Fruit fly (Drosophila melanogaster) whole organism, embryonic: ENCODE results near the gene Atx2.
A peak's percentile ranks its signal among the peaks of the same experiment; 100 is the strongest.

Source experiments
- CG10565 ChIP-seq: fragments of 200-800 bp; sonication (Bioruptor generic); optimal IDR thresholded peaks from 3 replicates; lab custom pipeline; 2016; ENCODE audit warnings: missing biosample characterization, mild to moderate bottlenecking, missing genetic modification characterization
- CG11247 ChIP-seq: fragments of 200-800 bp; sonication (Bioruptor generic); IDR thresholded peaks from 2 replicates; pipeline ENCODE4 v1.3.6; 2022; ENCODE audit warnings: missing biosample characterization, missing genetic modification characterization
- CG13424 ChIP-seq: fragments of 200-800 bp; sonication (Bioruptor generic); optimal IDR thresholded peaks from 2 replicates; lab custom pipeline; 2019; ENCODE audit warnings: missing biosample characterization, mild to moderate bottlenecking, missing genetic modification characterization, moderate library complexity
- CG13775 ChIP-seq: fragments of 200-800 bp; sonication (Bioruptor generic); optimal IDR thresholded peaks from 3 replicates; lab custom pipeline; 2017; ENCODE audit warnings: missing biosample characterization, mild to moderate bottlenecking, missing genetic modification characterization
- CG14860 ChIP-seq: fragments of 200-800 bp; sonication (Bioruptor generic); IDR thresholded peaks from 3 replicates; pipeline ENCODE4 v1.3.6; 2022; ENCODE audit warnings: missing biosample characterization, missing genetic modification characterization; ENCODE audit not compliant: partially characterized antibody
- CG16815 ChIP-seq: fragments of 200-800 bp; sonication (Bioruptor generic); optimal IDR thresholded peaks from 3 replicates; lab custom pipeline; 2017; ENCODE audit warnings: missing biosample characterization, mild to moderate bottlenecking, missing genetic modification characterization
- CG17612 ChIP-seq: fragments of 200-800 bp; sonication (Bioruptor generic); IDR thresholded peaks from 2 replicates; pipeline ENCODE4 v1.3.6; 2022; ENCODE audit warnings: missing biosample characterization, missing genetic modification characterization
- CG17829 ChIP-seq: fragments of 200-800 bp; optimal IDR thresholded peaks from 2 replicates; lab custom pipeline; 2019; ENCODE audit warnings: missing biosample characterization, mild to moderate bottlenecking, missing genetic modification characterization, moderate library complexity
- CG18619 ChIP-seq: fragments of 200-800 bp; sonication (Bioruptor generic); optimal IDR thresholded peaks from 3 replicates; lab custom pipeline; 2017; ENCODE audit warnings: missing biosample characterization, mild to moderate bottlenecking, missing genetic modification characterization
- CG2116 ChIP-seq: fragments of 200-800 bp; sonication (Bioruptor generic); optimal IDR thresholded peaks from 3 replicates; lab custom pipeline; 2018; ENCODE audit warnings: missing biosample characterization, mild to moderate bottlenecking, missing genetic modification characterization
- CG30431 ChIP-seq: fragments of 200-800 bp; sonication (Bioruptor generic); optimal IDR thresholded peaks from 2 replicates; lab custom pipeline; 2017; ENCODE audit warnings: missing biosample characterization, missing genetic modification characterization
- CG3847 ChIP-seq: fragments of 200-800 bp; sonication (Bioruptor generic); IDR thresholded peaks from 2 replicates; pipeline ENCODE4 v1.3.6; 2022; ENCODE audit warnings: missing biosample characterization, missing genetic modification characterization
- CG42726 ChIP-seq: fragments of 200-800 bp; sonication (Bioruptor generic); IDR thresholded peaks from 2 replicates; pipeline ENCODE4 v1.3.6; 2022; ENCODE audit warnings: missing biosample characterization, missing genetic modification characterization; ENCODE audit not compliant: partially characterized antibody
- CG6654 ChIP-seq: fragments of 200-800 bp; sonication (Bioruptor generic); optimal IDR thresholded peaks from 2 replicates; lab custom pipeline; 2017; ENCODE audit warnings: missing biosample characterization, mild to moderate bottlenecking, missing genetic modification characterization
- CG6683 ChIP-seq: fragments of 200-800 bp; sonication (Bioruptor generic); optimal IDR thresholded peaks from 2 replicates; lab custom pipeline; 2017; ENCODE audit warnings: missing biosample characterization, mild to moderate bottlenecking, missing genetic modification characterization, missing genetic modification reagents
- CG7839 ChIP-seq: fragments of 200-800 bp; sonication (Bioruptor generic); optimal IDR thresholded peaks from 3 replicates; lab custom pipeline; 2018; ENCODE audit warnings: missing biosample characterization, mild to moderate bottlenecking, missing genetic modification characterization, moderate library complexity
- CG7928 ChIP-seq: fragments of 200-800 bp; sonication (Bioruptor generic); optimal IDR thresholded peaks from 2 replicates; lab custom pipeline; 2017; ENCODE audit warnings: missing biosample characterization, mild to moderate bottlenecking, missing genetic modification characterization
- CG7987 ChIP-seq: fragments of 200-800 bp; sonication (Bioruptor generic); optimal IDR thresholded peaks from 2 replicates; lab custom pipeline; 2018; ENCODE audit warnings: missing biosample characterization, mild to moderate bottlenecking, missing genetic modification characterization, moderate library complexity
- CG8765 ChIP-seq: fragments of 200-800 bp; sonication (Bioruptor generic); IDR thresholded peaks from 2 replicates; pipeline ENCODE4 v1.3.6; 2022; ENCODE audit warnings: missing biosample characterization, missing genetic modification characterization
- CG9437 ChIP-seq: fragments of 200-800 bp; sonication (Bioruptor generic); optimal IDR thresholded peaks from 2 replicates; lab custom pipeline; 2018; ENCODE audit warnings: missing biosample characterization, mild to moderate bottlenecking, missing genetic modification characterization
- CG9797 ChIP-seq: fragments of 200-800 bp; sonication (Bioruptor generic); optimal IDR thresholded peaks from 3 replicates; lab custom pipeline; 2018; ENCODE audit warnings: missing biosample characterization, mild to moderate bottlenecking, missing genetic modification characterization
- CG9876 ChIP-seq: fragments of 200-800 bp; sonication (Bioruptor generic); optimal IDR thresholded peaks from 2 replicates; lab custom pipeline; 2016; ENCODE audit warnings: missing biosample characterization, missing genetic modification characterization
- D19A ChIP-seq: fragments of 200-800 bp; optimal IDR thresholded peaks from 3 replicates; lab custom pipeline; 2019; ENCODE audit warnings: missing biosample characterization, mild to moderate bottlenecking, missing genetic modification characterization, moderate library complexity
- Dad ChIP-seq: fragments of 200-800 bp; sonication (Bioruptor generic); optimal IDR thresholded peaks from 3 replicates; lab custom pipeline; 2016; ENCODE audit warnings: missing biosample characterization, missing genetic modification characterization
- Dbx ChIP-seq: fragments of 200-800 bp; sonication (Bioruptor generic); IDR thresholded peaks from 3 replicates; pipeline ENCODE4 v1.3.6; 2022; ENCODE audit warnings: missing biosample characterization, missing genetic modification characterization
- HHEX ChIP-seq: fragments of 200-800 bp; sonication (Bioruptor generic); optimal IDR thresholded peaks from 3 replicates; lab custom pipeline; 2017; ENCODE audit warnings: missing biosample characterization, mild to moderate bottlenecking, missing genetic modification characterization, missing genetic modification reagents
- HLHmδ ChIP-seq: fragments of 200-800 bp; sonication (Bioruptor generic); optimal IDR thresholded peaks from 2 replicates; lab custom pipeline; 2018; ENCODE audit warnings: missing biosample characterization, mild to moderate bottlenecking, missing genetic modification characterization, moderate library complexity
- Hey ChIP-seq: fragments of 200-800 bp; sonication (Bioruptor generic); optimal IDR thresholded peaks from 3 replicates; lab custom pipeline; 2018; ENCODE audit warnings: missing biosample characterization, mild to moderate bottlenecking, missing genetic modification characterization
- Jarid2 ChIP-seq: fragments of 200-800 bp; sonication (Bioruptor generic); optimal IDR thresholded peaks from 3 replicates; lab custom pipeline; 2017; ENCODE audit warnings: mild to moderate bottlenecking, missing biosample characterization, missing genetic modification reagents, missing genetic modification characterization
- Lpt ChIP-seq: fragments of >200 bp; optimal IDR thresholded peaks from 2 replicates; lab custom pipeline; 2018; ENCODE audit warnings: missing biosample characterization, missing genetic modification characterization
- MBD-R2 ChIP-seq: fragments of 200-800 bp; sonication (Bioruptor generic); IDR thresholded peaks from 2 replicates; pipeline ENCODE4 v1.3.6; 2022; ENCODE audit warnings: missing biosample characterization, missing genetic modification characterization
- NC2β ChIP-seq: fragments of 200-800 bp; sonication (Bioruptor generic); optimal IDR thresholded peaks from 2 replicates; lab custom pipeline; 2016; ENCODE audit warnings: missing biosample characterization, missing genetic modification characterization
- Optix ChIP-seq: fragments of 200-800 bp; sonication (Bioruptor generic); IDR thresholded peaks from 3 replicates; pipeline ENCODE4 v1.3.6; 2022; ENCODE audit warnings: missing biosample characterization, missing genetic modification characterization
- Pdp1 ChIP-seq, 2 experiments: fragments of 200-800 bp; sonication (Bioruptor generic); optimal IDR thresholded peaks; 3 replicates each; lab custom pipeline; 2016; ENCODE audit warnings: missing biosample characterization in 2 of 2, missing genetic modification characterization in 2 of 2, mild to moderate bottlenecking in 1 of 2, moderate library complexity in 1 of 2
- cas ChIP-seq: fragments of 200-800 bp; sonication (Bioruptor generic); IDR thresholded peaks from 2 replicates; pipeline ENCODE4 v1.3.6; 2022; ENCODE audit warnings: missing biosample characterization, missing genetic modification characterization
- cato ChIP-seq: fragments of 200-800 bp; sonication (Bioruptor generic); optimal IDR thresholded peaks from 2 replicates; lab custom pipeline; 2016; ENCODE audit warnings: missing biosample characterization, missing genetic modification characterization, borderline replicate concordance
- chn ChIP-seq: fragments of 200-800 bp; sonication (Bioruptor generic); optimal IDR thresholded peaks from 2 replicates; lab custom pipeline; 2016; ENCODE audit warnings: missing biosample characterization, missing genetic modification characterization
- crc ChIP-seq: fragments of 200-800 bp; sonication (Bioruptor generic); optimal IDR thresholded peaks from 2 replicates; lab custom pipeline; 2016; ENCODE audit warnings: missing biosample characterization, missing genetic modification characterization
- crol ChIP-seq: fragments of 200-800 bp; sonication (Bioruptor generic); IDR thresholded peaks from 2 replicates; pipeline ENCODE4 v1.3.6; 2022; ENCODE audit warnings: missing biosample characterization, missing genetic modification characterization
- dm ChIP-seq: fragments of 200-800 bp; sonication (Bioruptor generic); optimal IDR thresholded peaks from 3 replicates; lab custom pipeline; 2016; ENCODE audit warnings: missing biosample characterization, missing genetic modification characterization
- gro ChIP-seq: fragments of 200-800 bp; sonication (Bioruptor generic); optimal IDR thresholded peaks from 2 replicates; lab custom pipeline; 2016; ENCODE audit warnings: missing biosample characterization, missing genetic modification characterization
- knrl ChIP-seq: fragments of 200-800 bp; sonication (Bioruptor generic); IDR thresholded peaks from 3 replicates; pipeline ENCODE4 v1.3.6; 2022; ENCODE audit warnings: missing biosample characterization, missing genetic modification characterization; ENCODE audit not compliant: partially characterized antibody
- pb ChIP-seq: fragments of 200-800 bp; sonication (Bioruptor generic); optimal IDR thresholded peaks from 3 replicates; lab custom pipeline; 2016; ENCODE audit warnings: missing biosample characterization, missing genetic modification characterization
- sc ChIP-seq, 3 experiments: fragments of >200 bp in 2 of 3; fragments of 200-800 bp in 1 of 3; sonication (Bioruptor generic) in 1 of 3; optimal IDR thresholded peaks; 2 replicates in 2 of 3; 3 replicates in 1 of 3; lab custom pipeline; 2017; ENCODE audit warnings: mild to moderate bottlenecking in 1 of 3, missing biosample characterization in 1 of 3, missing genetic modification characterization in 1 of 3, missing genetic modification reagents in 1 of 3
- trh ChIP-seq: fragments of 200-800 bp; sonication (Bioruptor generic); optimal IDR thresholded peaks from 2 replicates; lab custom pipeline; 2016; ENCODE audit warnings: missing biosample characterization, missing genetic modification characterization

Gene Atx2

DNA sequence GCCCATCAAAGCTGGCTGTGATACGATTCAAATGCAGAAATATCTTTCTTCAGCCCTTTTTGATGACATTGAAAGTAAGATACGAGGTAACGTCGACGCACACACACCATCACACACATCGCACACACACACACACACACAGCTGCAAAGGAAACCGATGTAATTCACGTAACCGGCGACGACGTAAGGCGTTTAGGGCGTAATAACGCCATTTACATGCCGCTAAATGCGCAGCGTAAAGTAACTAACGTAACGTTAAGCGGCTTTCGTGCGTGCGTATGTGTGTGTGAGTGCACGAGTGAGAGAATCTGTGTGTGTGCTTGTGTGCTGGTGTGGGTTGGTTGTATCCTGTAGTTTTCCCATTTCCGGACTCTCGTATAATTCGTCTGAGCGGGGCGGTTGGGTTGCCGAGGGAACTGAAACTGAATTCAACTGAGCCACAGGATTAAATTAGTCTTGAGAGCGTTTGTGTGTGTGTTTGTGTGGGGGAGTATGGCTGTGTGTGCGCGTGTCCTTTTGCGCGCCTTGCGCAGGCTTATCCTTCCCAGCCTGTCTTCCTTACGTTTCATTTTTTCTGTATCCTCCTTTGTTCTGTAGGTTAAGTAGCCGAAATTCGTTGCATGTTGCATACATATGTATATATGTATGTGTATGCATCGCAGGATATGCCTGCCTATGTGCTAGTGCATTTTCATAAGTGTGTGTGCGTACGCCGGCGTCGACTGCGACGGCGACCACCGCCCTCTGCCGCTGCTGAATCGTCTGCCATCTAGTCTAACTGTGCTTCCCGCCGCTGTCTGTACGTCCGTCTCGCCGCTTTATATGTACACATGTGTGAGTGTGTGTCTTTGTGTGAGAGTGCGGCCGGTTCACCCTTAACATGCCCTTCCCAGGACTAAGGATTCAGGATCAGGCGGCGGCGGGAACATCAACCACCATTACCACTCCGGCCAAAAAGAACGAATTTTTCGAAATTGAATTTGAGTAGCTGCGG is 9.8 kb downstream of the Atx2 start (continued):
- TF ChIP-seq crol (GFP tag; lab: Robert Waterston, UW): no peak
- TF ChIP-seq sc (optimal IDR thresholded peaks at IDR 0.05; lab: Kevin White, UChicago): no peak
- no peak for TF ChIP-seq sc (GFP tag; optimal IDR thresholded peaks at IDR 0.05; lab: Kevin White, UChicago)
- TF ChIP-seq knrl (GFP tag; lab: Robert Waterston, UW): no peak
- no peak for TF ChIP-seq Lpt (GFP tag; lab: Kevin White, UChicago)
- no peak for TF ChIP-seq CG6683 (GFP tag; lab: Kevin White, UChicago)
- TF ChIP-seq HHEX (GFP tag; lab: Kevin White, UChicago): no peak
- peak in 1 of 2 experiments; percentile 15 for TF ChIP-seq Pdp1 (GFP tag; optimal IDR thresholded peaks at IDR 0.05; lab: Kevin White, UChicago)
- peak; percentile 99 for TF ChIP-seq CG9437 (GFP tag; lab: Kevin White, UChicago)
- no peak for TF ChIP-seq CG2116 (GFP tag; lab: Kevin White, UChicago)
- TF ChIP-seq CG7928 (GFP tag; lab: Kevin White, UChicago): no peak
- no peak for TF ChIP-seq Jarid2 (GFP tag; lab: Kevin White, UChicago)
- TF ChIP-seq Hey (tag; lab: Kevin White, UChicago): peak; percentile 5
- no peak for TF ChIP-seq cato (GFP tag; lab: Kevin White, UChicago)
- TF ChIP-seq gro (GFP tag; lab: Kevin White, UChicago): no peak
- TF ChIP-seq MBD-R2 (GFP tag; lab: Robert Waterston, UW): 0 out of 2 replicates have a peak, but pooled peaks have one; percentile 7

DNA sequence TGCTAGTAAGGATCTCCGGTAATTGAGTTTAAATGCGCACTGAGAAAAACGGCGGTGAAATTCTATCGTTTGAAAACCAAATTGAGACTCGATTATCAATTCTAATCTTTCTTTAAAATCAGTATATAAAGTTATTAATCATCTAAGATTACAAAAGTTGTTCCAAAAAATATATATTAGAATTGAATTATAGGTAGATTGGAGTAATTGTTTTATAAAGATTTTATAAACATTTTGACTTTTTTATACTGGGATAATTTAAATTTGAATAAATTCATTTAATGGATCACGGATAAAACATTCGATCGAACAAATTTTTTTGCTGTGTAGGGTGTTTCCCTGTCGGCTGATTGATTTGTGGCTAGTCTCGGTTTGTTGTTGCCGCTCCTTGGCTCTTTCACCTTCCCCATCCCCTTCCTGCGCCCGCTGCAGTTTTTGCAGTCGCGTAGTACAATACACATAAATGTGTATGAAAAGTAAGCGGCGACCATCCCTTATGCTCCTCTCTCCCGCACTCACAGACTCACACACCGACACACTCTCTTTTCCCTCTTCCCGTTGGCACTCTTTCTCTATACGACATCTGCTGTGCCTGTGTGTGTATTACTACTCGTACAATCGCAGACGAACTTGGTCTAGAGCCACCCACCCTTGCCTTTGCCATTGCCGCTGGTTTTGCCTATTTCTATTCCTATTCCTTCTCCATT is 10.8 kb downstream of the Atx2 start:
- TF ChIP-seq CG3847 (GFP tag; lab: Robert Waterston, UW): no peak
- peak; percentile 85 for TF ChIP-seq CG7839 (tag; lab: Kevin White, UChicago)
- TF ChIP-seq CG42726 (GFP tag; lab: Robert Waterston, UW): no peak
- no peak for TF ChIP-seq CG14860 (GFP tag; lab: Robert Waterston, UW)
- no peak for TF ChIP-seq dm (GFP tag; lab: Kevin White, UChicago)
- no peak for TF ChIP-seq pb (GFP tag; lab: Kevin White, UChicago)
- TF ChIP-seq CG17829: peak; percentile 88
- TF ChIP-seq CG16815 (GFP tag; lab: Kevin White, UChicago): peak; percentile 87
- TF ChIP-seq D19A (tag; lab: Kevin White, UChicago): peak; percentile 91
- no peak for TF ChIP-seq CG9797 (GFP tag; lab: Kevin White, UChicago)
- no peak for TF ChIP-seq Optix (GFP tag; lab: Robert Waterston, UW)
- TF ChIP-seq CG8765 (GFP tag; lab: Robert Waterston, UW): no peak
- peak; percentile 63 for TF ChIP-seq CG30431 (GFP tag; lab: Kevin White, UChicago)
- no peak for TF ChIP-seq CG7987
- no peak for TF ChIP-seq chn
- no peak for TF ChIP-seq CG17612 (GFP tag; lab: Robert Waterston, UW)
- TF ChIP-seq CG10565 (GFP tag; lab: Kevin White, UChicago): no peak
- TF ChIP-seq cas (GFP tag; lab: Robert Waterston, UW): no peak
- no peak for TF ChIP-seq Dad (GFP tag; lab: Kevin White, UChicago)
- TF ChIP-seq CG18619 (GFP tag; lab: Kevin White, UChicago): peak; percentile 67
- TF ChIP-seq CG11247 (GFP tag; lab: Robert Waterston, UW): no peak
- TF ChIP-seq Lpt (GFP tag; lab: Kevin White, UChicago): no peak
- TF ChIP-seq Dbx (GFP tag; lab: Robert Waterston, UW): no peak
- peak; percentile 86 for TF ChIP-seq CG13424 (tag; lab: Kevin White, UChicago)
- TF ChIP-seq HLHmδ (GFP tag; lab: Kevin White, UChicago): no peak
- no peak for TF ChIP-seq crc (GFP tag; lab: Kevin White, UChicago)
- TF ChIP-seq CG13775 (GFP tag; lab: Kevin White, UChicago): peak; percentile 83
- TF ChIP-seq NC2β (GFP tag; lab: Kevin White, UChicago): no peak
- no peak for TF ChIP-seq CG9876
- no peak for TF ChIP-seq CG6654
- peak; percentile 19 for TF ChIP-seq trh
